Fruit fly (Drosophila melanogaster): Measurements from ENCODE around the gene CG32603.

dm6 chrX:14175663-14176062 is 8.7 kb upstream of the CG32603 start:
- TF ChIP-seq psq (optimal IDR thresholded peaks at IDR 0.05) (no peak), pan (optimal IDR thresholded peaks at IDR 0.05) (no peak), Dll (optimal IDR thresholded peaks at IDR 0.05) (no peak), CG8478 (optimal IDR thresholded peaks at IDR 0.05) (no peak)

All from whole organism.